Worm (Caenorhabditis elegans) whole organism, midembryonic: ENCODE measurements around the gene nhr-97.

Experiments used
- T22C8.4 ChIP-seq: fragments of 200-800 bp; sonication (Bioruptor generic); IDR thresholded peaks from 2 replicates; pipeline ENCODE4 v1.3.6; 2022; ENCODE audit warnings: missing genetic modification characterization, missing compliant biosample characterization
- flt-1 ChIP-seq: fragments of 200-800 bp; sonication (Bioruptor generic); IDR thresholded peaks from 2 replicates; pipeline ENCODE4 v1.3.6; 2022; ENCODE audit warnings: missing genetic modification characterization, missing compliant biosample characterization
- ref-1 ChIP-seq: fragments of 200-800 bp; sonication (Bioruptor generic); conservative IDR thresholded peaks from 2 replicates; pipeline ENCODE4 v1.3.6; 2022; ENCODE audit warnings: missing genetic modification reagents, missing genetic modification characterization, missing compliant biosample characterization
- tab-1 ChIP-seq: fragments of 200-800 bp; sonication (Bioruptor generic); IDR thresholded peaks from 2 replicates; pipeline ENCODE4 v1.3.6; 2022; ENCODE audit warnings: missing genetic modification characterization, missing compliant biosample characterization
- ztf-23 ChIP-seq: fragments of 200-800 bp; sonication (Bioruptor generic); IDR thresholded peaks from 2 replicates; pipeline ENCODE4 v1.3.6; 2022; ENCODE audit warnings: missing genetic modification reagents, missing genetic modification characterization, missing compliant biosample characterization

DNA sequence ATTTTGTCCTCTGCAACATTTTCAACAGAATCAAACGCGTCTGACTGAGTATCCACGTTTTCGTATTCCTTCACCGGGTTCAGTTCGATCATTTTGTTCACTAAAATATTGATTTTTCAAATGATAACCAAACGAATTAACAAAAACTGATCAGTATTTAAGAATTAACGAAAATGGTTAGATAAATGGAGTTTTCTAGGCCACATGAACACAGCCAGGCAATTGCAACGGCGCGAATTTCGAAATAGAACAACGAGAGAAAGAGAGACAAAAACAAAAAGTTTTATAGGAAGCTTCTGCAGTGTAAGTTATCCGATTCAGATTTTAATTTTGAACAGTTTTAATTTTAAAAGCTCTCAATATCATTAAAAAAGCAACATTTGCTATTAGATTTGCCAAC is 20.1 kb downstream of the nhr-97 start, which contains the start of gene sna-2:
- TF ChIP-seq ref-1 (GFP tag; lab: Robert Waterston, UW) (no peak), T22C8.4 (no peak), flt-1 (GFP tag; lab: Robert Waterston, UW) (no peak), ztf-23 (GFP tag; lab: Robert Waterston, UW) (no peak), tab-1 (GFP tag; lab: Robert Waterston, UW) (no peak)
